Worm (Caenorhabditis elegans) whole organism, young adult: ENCODE results near the gene B0563.8.

Source experiments
- B0019.2 ChIP-seq: fragments of 200-800 bp; sonication (Bioruptor generic); conservative IDR thresholded peaks from 2 replicates; pipeline ENCODE4 v1.3.6; 2022; ENCODE audit warnings: missing genetic modification reagents, missing genetic modification characterization, missing compliant biosample characterization
- C06A6.2 ChIP-seq: fragments of 200-800 bp; sonication (Bioruptor generic); conservative IDR thresholded peaks from 2 replicates; pipeline ENCODE4 v1.3.6; 2022; ENCODE audit warnings: missing genetic modification characterization, missing compliant biosample characterization
- F22D6.2 ChIP-seq: sonication (generic microtip); optimal IDR thresholded peaks from 2 replicates; lab custom pipeline; 2016; ENCODE audit warnings: mild to moderate bottlenecking, missing genetic modification characterization, missing compliant biosample characterization
- F33H1.4 ChIP-seq: fragments of 200-800 bp; sonication (Bioruptor generic); IDR thresholded peaks from 2 replicates; pipeline ENCODE4 v1.3.6; 2022; ENCODE audit warnings: missing genetic modification reagents, missing genetic modification characterization, missing compliant biosample characterization
- F37B4.10 ChIP-seq: fragments of 200-800 bp; sonication (Bioruptor generic); IDR thresholded peaks from 2 replicates; pipeline ENCODE4 v1.3.6; 2022; ENCODE audit warnings: missing genetic modification characterization, missing compliant biosample characterization
- F55B11.4 ChIP-seq: sonication (generic microtip); optimal IDR thresholded peaks from 2 replicates; lab custom pipeline; 2016; ENCODE audit warnings: missing compliant biosample characterization, missing genetic modification characterization, borderline replicate concordance; ENCODE audit not compliant: insufficient read depth
- T26A5.8 ChIP-seq: sonication (generic microtip); optimal IDR thresholded peaks from 2 replicates; lab custom pipeline; 2016; ENCODE audit warnings: missing genetic modification characterization, missing compliant biosample characterization
- Y67H2A.10 ChIP-seq: fragments of 200-800 bp; sonication (Bioruptor generic); conservative IDR thresholded peaks from 2 replicates; pipeline ENCODE4 v1.3.6; 2022; ENCODE audit warnings: missing genetic modification reagents, missing genetic modification characterization, missing compliant biosample characterization
- aptf-2 ChIP-seq: fragments of 200-800 bp; sonication (Bioruptor generic); conservative IDR thresholded peaks from 2 replicates; pipeline ENCODE4 v1.3.6; 2022; ENCODE audit warnings: missing genetic modification reagents, missing genetic modification characterization, missing compliant biosample characterization
- aptf-3 ChIP-seq: fragments of 200-800 bp; sonication (Bioruptor generic); IDR thresholded peaks from 2 replicates; pipeline ENCODE4 v1.3.6; 2022; ENCODE audit warnings: missing genetic modification characterization, missing compliant biosample characterization
- attf-6 ChIP-seq: fragments of 200-800 bp; sonication (Bioruptor generic); IDR thresholded peaks from 2 replicates; pipeline ENCODE4 v1.3.6; 2022; ENCODE audit warnings: missing genetic modification reagents, missing genetic modification characterization, missing compliant biosample characterization
- bed-2 ChIP-seq: fragments of 200-800 bp; sonication (Bioruptor generic); IDR thresholded peaks from 2 replicates; pipeline ENCODE4 v1.3.6; 2022; ENCODE audit warnings: missing genetic modification reagents, missing genetic modification characterization, missing compliant biosample characterization
- ccch-3 ChIP-seq: fragments of 200-800 bp; sonication (Bioruptor generic); optimal IDR thresholded peaks from 2 replicates; lab custom pipeline; 2018; ENCODE audit warnings: mild to moderate bottlenecking, missing genetic modification characterization, missing compliant biosample characterization
- cebp-1 ChIP-seq, 2 experiments: fragments of 200-800 bp in 1 of 2; sonication (Bioruptor generic) in 1 of 2; sonication (generic microtip) in 1 of 2; IDR thresholded peaks in 1 of 2; optimal IDR thresholded peaks in 1 of 2; 2 replicates each; pipeline versions ENCODE4 v1.3.6 to Lab custom; 2017 to 2022; ENCODE audit warnings: missing compliant biosample characterization in 2 of 2, missing genetic modification characterization in 2 of 2, mild to moderate bottlenecking in 1 of 2, missing genetic modification reagents in 1 of 2, moderate library complexity in 1 of 2
- cebp-2 ChIP-seq: fragments of 200-800 bp; sonication (Bioruptor generic); IDR thresholded peaks from 2 replicates; pipeline ENCODE4 v1.3.6; 2022; ENCODE audit warnings: missing genetic modification characterization, missing compliant biosample characterization
- ceh-27 ChIP-seq: fragments of 200-800 bp; sonication (Bioruptor generic); optimal IDR thresholded peaks from 2 replicates; lab custom pipeline; 2018; ENCODE audit warnings: mild to moderate bottlenecking, missing genetic modification characterization, moderate library complexity, missing compliant biosample characterization
- ceh-79 ChIP-seq: sonication (generic microtip); optimal IDR thresholded peaks from 2 replicates; lab custom pipeline; 2017; ENCODE audit warnings: mild to moderate bottlenecking, missing genetic modification characterization, missing compliant biosample characterization
- dox-1 ChIP-seq: fragments of 200-800 bp; sonication (Bioruptor generic); IDR thresholded peaks from 2 replicates; pipeline ENCODE4 v1.3.6; 2022; ENCODE audit warnings: missing genetic modification reagents, missing genetic modification characterization, missing compliant biosample characterization
- efl-1 ChIP-seq: fragments of 150-350 bp; optimal IDR thresholded peaks from 2 replicates; lab custom pipeline; 2014; ENCODE audit warnings: missing biosample characterization, missing genetic modification reagents, missing genetic modification characterization
- egl-44 ChIP-seq: fragments of 200-800 bp; sonication (Bioruptor generic); IDR thresholded peaks from 2 replicates; pipeline ENCODE4 v1.3.6; 2022; ENCODE audit warnings: missing genetic modification reagents, missing genetic modification characterization, missing compliant biosample characterization
- egrh-3 ChIP-seq: fragments of 200-800 bp; sonication (Bioruptor generic); IDR thresholded peaks from 2 replicates; pipeline ENCODE4 v1.3.6; 2022; ENCODE audit warnings: missing genetic modification reagents, missing genetic modification characterization, missing compliant biosample characterization
- hlh-12 ChIP-seq: sonication (generic microtip); optimal IDR thresholded peaks from 2 replicates; lab custom pipeline; 2016; ENCODE audit warnings: missing genetic modification characterization, missing compliant biosample characterization
- hlh-26 ChIP-seq: fragments of 200-800 bp; sonication (Bioruptor generic); conservative IDR thresholded peaks from 2 replicates; pipeline ENCODE4 v1.3.6; 2022; ENCODE audit warnings: missing genetic modification reagents, missing genetic modification characterization, missing compliant biosample characterization
- lag-1 ChIP-seq: fragments of 200-800 bp; sonication (Bioruptor generic); IDR thresholded peaks from 2 replicates; pipeline ENCODE4 v1.3.6; 2022; ENCODE audit warnings: missing genetic modification reagents, missing genetic modification characterization, missing compliant biosample characterization
- let-607 ChIP-seq, 2 experiments: fragments of 200-800 bp in 1 of 2; sonication (Bioruptor generic) in 1 of 2; sonication (generic microtip) in 1 of 2; optimal IDR thresholded peaks; 2 replicates each; lab custom pipeline; 2016 to 2018; ENCODE audit warnings: mild to moderate bottlenecking in 2 of 2, missing compliant biosample characterization in 2 of 2, missing genetic modification characterization in 2 of 2, moderate library complexity in 2 of 2, missing genotype in 1 of 2
- lin-26 ChIP-seq: fragments of 200-800 bp; sonication (Bioruptor generic); IDR thresholded peaks from 2 replicates; pipeline ENCODE4 v1.3.6; 2022; ENCODE audit warnings: missing genetic modification reagents, missing genetic modification characterization, missing compliant biosample characterization
- lin-35 ChIP-seq, 3 experiments: fragments of 150-350 bp in 2 of 3; sonication (generic microtip) in 1 of 3; optimal IDR thresholded peaks; 2 replicates each; lab custom pipeline; 2014 to 2018; ENCODE audit warnings: missing biosample characterization in 3 of 3, missing genetic modification characterization in 3 of 3, missing genetic modification reagents in 3 of 3
- lir-1 ChIP-seq: fragments of 200-800 bp; sonication (Bioruptor generic); conservative IDR thresholded peaks from 2 replicates; pipeline ENCODE4 v1.3.6; 2022; ENCODE audit warnings: missing genetic modification reagents, missing genetic modification characterization, missing compliant biosample characterization
- lsy-27 ChIP-seq: sonication (generic microtip); optimal IDR thresholded peaks from 2 replicates; lab custom pipeline; 2017; ENCODE audit warnings: missing genetic modification characterization, mild to moderate bottlenecking, missing compliant biosample characterization, antibody characterized with exemption, missing genotype, borderline replicate concordance; ENCODE audit not compliant: insufficient read depth
- mel-28 ChIP-seq: sonication (generic microtip); optimal IDR thresholded peaks from 2 replicates; lab custom pipeline; 2016; ENCODE audit warnings: borderline replicate concordance, mild to moderate bottlenecking, missing genetic modification characterization, missing compliant biosample characterization
- nfya-1 ChIP-seq: sonication (generic microtip); optimal IDR thresholded peaks from 2 replicates; lab custom pipeline; 2017; ENCODE audit warnings: antibody characterized with exemption, missing compliant biosample characterization, missing genetic modification characterization, borderline replicate concordance; ENCODE audit not compliant: insufficient read depth
- nfyb-1 ChIP-seq: fragments of 200-800 bp; sonication (Bioruptor generic); IDR thresholded peaks from 2 replicates; pipeline ENCODE4 v1.3.6; 2022; ENCODE audit warnings: missing genetic modification reagents, missing genetic modification characterization, missing compliant biosample characterization
- nhr-80 ChIP-seq: sonication (generic microtip); optimal IDR thresholded peaks from 2 replicates; lab custom pipeline; 2016; ENCODE audit warnings: missing genetic modification characterization, missing compliant biosample characterization
- tlf-1 ChIP-seq: fragments of 200-800 bp; sonication (Bioruptor generic); optimal IDR thresholded peaks from 2 replicates; lab custom pipeline; 2018; ENCODE audit warnings: mild to moderate bottlenecking, missing genetic modification characterization, missing compliant biosample characterization
- zim-3 ChIP-seq: sonication (generic microtip); optimal IDR thresholded peaks from 2 replicates; lab custom pipeline; 2017; ENCODE audit warnings: mild to moderate bottlenecking, missing genetic modification characterization, moderate library complexity, missing compliant biosample characterization
- ztf-28 ChIP-seq: fragments of 200-800 bp; sonication (Bioruptor generic); IDR thresholded peaks from 2 replicates; pipeline ENCODE4 v1.3.6; 2022; ENCODE audit warnings: missing genetic modification reagents, missing genetic modification characterization, missing compliant biosample characterization
- ztf-3 ChIP-seq: fragments of 200-800 bp; sonication (Bioruptor generic); optimal IDR thresholded peaks from 2 replicates; lab custom pipeline; 2018; ENCODE audit warnings: mild to moderate bottlenecking, missing genetic modification characterization, missing compliant biosample characterization

B0563.8 gene

DNA sequence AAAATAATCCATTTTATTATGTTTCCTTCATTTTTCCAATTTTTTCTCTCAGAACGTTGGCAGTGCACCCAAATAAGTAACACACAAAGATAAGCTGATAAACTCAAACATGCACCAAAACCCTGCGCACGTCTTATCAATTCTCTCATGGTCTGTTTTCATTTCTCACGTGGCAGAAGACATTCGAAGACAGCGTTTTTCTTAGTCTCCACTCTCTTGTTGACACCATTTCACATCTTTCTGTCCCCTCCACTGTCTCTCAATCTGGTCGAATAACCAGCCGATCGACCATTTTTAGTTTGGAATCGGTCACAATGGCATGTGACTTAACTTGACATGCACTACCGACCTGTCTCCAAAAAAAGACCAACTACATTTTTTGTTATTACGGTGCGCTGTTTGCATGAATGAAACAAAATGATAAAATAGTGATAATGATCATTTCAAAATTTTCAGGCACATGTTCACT is 39.6 kb upstream of the B0563.8 start, which contains the start of gene C35B8.3 (continued):
- TF ChIP-seq attf-6 (GFP tag; lab: Robert Waterston, UW) = no peak
- TF ChIP-seq egrh-3 (GFP tag; lab: Robert Waterston, UW) = no peak
- no peak for TF ChIP-seq bed-2 (GFP tag; lab: Robert Waterston, UW)
- no peak for TF ChIP-seq lsy-27
- TF ChIP-seq tlf-1 = no peak
- TF ChIP-seq ztf-28 = no peak
- TF ChIP-seq ceh-27 (GFP tag; lab: Kevin White, UChicago) = no peak
- no peak for TF ChIP-seq cebp-2
- TF ChIP-seq, all 124 proteins: peak for 11

DNA sequence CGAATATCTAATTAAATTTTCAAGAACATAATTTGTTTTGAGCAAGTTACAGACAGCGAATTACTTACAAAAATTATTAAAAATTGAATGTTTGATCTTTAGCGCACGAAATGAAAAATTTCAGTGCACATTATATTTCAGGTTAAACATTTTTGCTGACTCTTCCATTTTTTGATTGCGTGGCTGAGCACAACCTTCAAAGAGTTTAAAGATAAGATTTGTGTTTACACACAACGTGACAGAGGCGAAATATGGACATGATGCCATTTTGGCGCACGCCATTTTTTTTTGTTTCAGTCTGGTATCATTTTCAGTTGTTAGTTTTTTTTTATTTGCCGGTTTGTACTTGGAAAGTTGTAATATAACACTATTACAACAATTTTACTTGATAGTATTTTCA is 38.4 kb upstream of the B0563.8 start:
- TF ChIP-seq nhr-80 (peak; percentile 82), let-607 (tag; optimal IDR thresholded peaks at IDR 0.05; lab: Kevin White, UChicago) (peak; percentile 15 to 27), ccch-3 (no peak)
- TF ChIP-seq, all 124 proteins: peak for 2

DNA sequence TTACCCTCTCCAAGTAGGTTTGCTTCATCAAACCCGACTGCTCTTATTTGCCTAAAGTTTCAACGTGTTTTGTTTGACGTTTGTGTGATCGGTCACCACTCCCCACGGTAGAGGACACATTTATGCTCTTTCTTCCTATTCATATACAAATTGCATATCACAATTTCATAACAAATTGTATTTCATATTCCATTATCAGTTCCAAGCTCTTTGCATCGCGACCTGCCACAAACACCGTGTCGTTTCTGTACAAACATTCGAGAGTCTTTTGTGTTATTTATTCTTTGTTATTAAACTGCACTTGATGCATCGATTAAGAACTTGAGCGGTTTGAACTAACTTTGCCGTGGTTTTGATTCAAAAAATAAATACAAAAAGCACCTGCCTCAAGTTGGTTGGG is 35.8 kb upstream of the B0563.8 start:
- peak; percentile 73 for TF ChIP-seq nhr-80
- TF ChIP-seq nfyb-1 (GFP tag; lab: Robert Waterston, UW) = no peak
- TF ChIP-seq, all 124 proteins: peak for 1

DNA sequence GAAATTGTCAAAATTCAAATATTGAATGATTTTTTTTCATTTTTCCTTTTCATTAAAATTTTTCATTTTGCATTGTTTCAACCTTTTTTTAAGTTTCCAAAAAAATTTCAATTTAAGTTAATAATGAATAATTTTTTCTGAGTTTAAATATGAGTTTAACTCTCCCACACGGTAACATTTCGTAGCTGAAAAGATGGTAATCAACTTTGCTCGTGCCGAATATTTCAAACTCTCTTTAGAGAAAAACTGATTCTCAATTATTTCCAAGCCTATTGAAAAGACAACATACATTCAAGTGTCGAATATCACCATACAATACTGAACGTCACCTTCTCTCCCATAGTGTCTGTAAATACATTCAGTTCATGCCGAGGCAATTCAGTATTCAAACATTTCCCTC is 34.6 kb upstream of the B0563.8 start:
- TF ChIP-seq efl-1 (no peak), cebp-2 (no peak), T26A5.8 (tag; lab: Kevin White, UChicago) (no peak), mel-28 (tag; lab: Kevin White, UChicago) (no peak), egl-44 (no peak), F37B4.10 (no peak), ztf-3 (GFP tag; lab: Kevin White, UChicago) (no peak), B0019.2 (GFP tag; lab: Robert Waterston, UW) (no peak), F33H1.4 (GFP tag; lab: Robert Waterston, UW) (no peak), nhr-80 (no peak), ceh-79 (tag; lab: Kevin White, UChicago) (no peak), zim-3 (tag; lab: Kevin White, UChicago) (no peak), lin-26 (no peak)

DNA sequence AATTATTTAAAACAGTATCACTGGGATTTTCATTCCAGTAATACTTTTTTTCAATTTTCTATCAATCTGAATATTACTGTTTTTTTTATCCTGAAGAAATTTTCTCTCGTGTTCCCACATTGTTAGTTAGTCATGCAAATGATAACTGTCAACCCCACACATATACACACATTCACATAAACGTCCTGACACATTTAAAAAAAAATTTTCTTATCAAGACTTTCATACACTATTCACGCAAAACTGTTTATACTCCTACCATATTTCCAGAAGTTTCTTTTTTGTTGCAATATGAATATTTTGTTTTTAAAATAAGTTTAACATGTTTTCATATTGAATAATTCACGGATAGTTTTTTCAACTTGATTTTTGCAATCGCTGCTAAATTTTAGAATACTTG is 34.2 kb upstream of the B0563.8 start:
- TF ChIP-seq hlh-26 (GFP tag; lab: Robert Waterston, UW) (no peak), nhr-80 (peak; percentile 30), aptf-2 (GFP tag; lab: Robert Waterston, UW) (no peak)

DNA sequence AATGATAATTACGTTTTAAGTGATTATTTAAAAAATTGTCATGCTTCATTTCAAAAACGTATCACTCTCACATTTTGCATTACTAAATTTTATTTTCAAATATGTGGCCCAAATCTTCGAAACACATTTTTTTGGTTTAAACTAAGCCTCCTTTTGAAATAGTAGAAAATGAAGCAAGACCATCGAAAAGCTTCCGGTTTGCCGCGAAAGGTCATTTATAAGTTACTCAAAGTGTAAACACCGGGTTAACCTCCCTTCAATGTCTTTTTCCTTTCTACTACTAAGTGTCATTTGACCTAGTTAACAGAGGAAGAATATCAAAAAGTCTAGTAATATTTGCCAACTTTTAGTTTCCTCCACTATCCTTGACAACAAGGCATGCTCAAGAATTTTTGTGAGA is 32.4 kb upstream of the B0563.8 start:
- TF ChIP-seq aptf-3 (GFP tag; lab: Robert Waterston, UW) (no peak), zim-3 (tag; lab: Kevin White, UChicago) (no peak), B0019.2 (GFP tag; lab: Robert Waterston, UW) (no peak), F55B11.4 (tag; lab: Kevin White, UChicago) (no peak), ccch-3 (no peak), hlh-12 (tag; lab: Kevin White, UChicago) (no peak), lag-1 (GFP tag; lab: Robert Waterston, UW) (no peak), nfyb-1 (GFP tag; lab: Robert Waterston, UW) (no peak), efl-1 (no peak), C06A6.2 (GFP tag; lab: Robert Waterston, UW) (no peak), dox-1 (no peak), lir-1 (GFP tag; lab: Robert Waterston, UW) (no peak), F22D6.2 (tag; lab: Kevin White, UChicago) (no peak), cebp-1 (GFP tag; IDR thresholded peaks at IDR 0.05; lab: Robert Waterston, UW) (no peak), cebp-1 (tag; optimal IDR thresholded peaks at IDR 0.05; lab: Kevin White, UChicago) (no peak), nfya-1 (tag; lab: Kevin White, UChicago) (no peak), Y67H2A.10 (GFP tag; lab: Robert Waterston, UW) (no peak), lin-35 (GFP tag; optimal IDR thresholded peaks at IDR 0.05; lab: Kevin White, UChicago) (no peak)
